Worm (Caenorhabditis elegans): ENCODE measurements around the gene srw-138.
"Not testable (repeated sequence)": the region's sequence is repeated elsewhere in the genome, so short reads cannot be mapped to it uniquely, and the experiment has no call there.

- not testable (repeated sequence) for TF ChIP-seq ztf-23 (GFP tag; IDR thresholded peaks at IDR 0.05); klf-2 (GFP tag; conservative IDR thresholded peaks at IDR 0.05); tab-1 (GFP tag; IDR thresholded peaks at IDR 0.05); flt-1 (GFP tag; IDR thresholded peaks at IDR 0.05); ztf-29 (GFP tag; IDR thresholded peaks at IDR 0.05); cog-1 (tag; optimal IDR thresholded peaks at IDR 0.05); ref-1 (GFP tag; conservative IDR thresholded peaks at IDR 0.05); med-1 (GFP tag; optimal IDR thresholded peaks at IDR 0.05; ENCODE audit: insufficient read depth); T22C8.4 (GFP tag; IDR thresholded peaks at IDR 0.05)
Observed at ce11 chrV:2975285-2975684, 12.4 kb upstream of the srw-138 start, which contains the start of gene srw-123.
